Worm (Caenorhabditis elegans) whole organism, L3 larva: ENCODE data around the gene rpt-3.

ENCODE experiments used
- ZK546.5 ChIP-seq: sonication (generic microtip); optimal IDR thresholded peaks from 2 replicates; lab custom pipeline; 2017; ENCODE audit warnings: missing biosample characterization, missing genetic modification characterization
- daf-12 ChIP-seq: fragments of 150-350 bp; optimal IDR thresholded peaks from 2 replicates; lab custom pipeline; 2014; ENCODE audit warnings: missing biosample characterization, missing genetic modification reagents, missing genetic modification characterization
- egl-27 ChIP-seq: sonication (generic microtip); optimal IDR thresholded peaks from 4 replicates; lab custom pipeline; 2017; ENCODE audit warnings: missing biosample characterization, missing genetic modification reagents, missing genetic modification characterization
- elt-1 ChIP-seq: fragments of 150-350 bp; optimal IDR thresholded peaks from 2 replicates; lab custom pipeline; 2014; ENCODE audit warnings: missing biosample characterization, missing genetic modification characterization
- nhr-237 ChIP-seq: fragments of 150-350 bp; optimal IDR thresholded peaks from 2 replicates; lab custom pipeline; 2014; ENCODE audit warnings: missing biosample characterization, missing genetic modification characterization
- nhr-25 ChIP-seq: sonication (generic microtip); optimal IDR thresholded peaks from 2 replicates; lab custom pipeline; 2017; ENCODE audit warnings: missing biosample characterization, missing genetic modification characterization
- pha-4 ChIP-seq: fragments of 150-350 bp; optimal IDR thresholded peaks from 2 replicates; lab custom pipeline; 2014; ENCODE audit warnings: missing biosample characterization, missing genetic modification reagents, missing genetic modification characterization
- unc-39 ChIP-seq: sonication (generic microtip); optimal IDR thresholded peaks from 4 replicates; lab custom pipeline; 2017; ENCODE audit warnings: missing biosample characterization, missing genetic modification characterization

DNA sequence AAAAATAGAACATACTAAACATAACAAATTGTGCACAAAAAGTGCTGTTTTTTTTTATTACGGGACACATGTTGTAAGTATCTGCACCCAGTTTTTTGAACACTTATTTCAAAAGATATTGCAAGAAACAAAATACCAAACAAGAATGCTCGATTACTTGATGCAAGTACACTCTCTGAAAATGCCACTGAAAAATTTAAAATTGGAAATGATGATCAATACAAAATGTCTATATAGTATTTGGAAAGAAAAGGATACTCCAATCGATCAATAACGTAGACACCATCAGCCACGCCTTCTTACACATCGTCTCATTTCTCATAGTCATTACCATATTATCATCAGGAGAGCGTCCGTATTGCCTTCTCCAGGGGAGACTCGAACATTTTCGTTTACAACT lies 8.6 kb downstream of the rpt-3 start, which contains the start of gene sdz-15:
- TF ChIP-seq pha-4 (tag; lab: Kevin White, UChicago) (no peak), egl-27 (tag; lab: Kevin White, UChicago) (no peak), nhr-25 (tag; lab: Kevin White, UChicago) (no peak), daf-12 (tag; lab: Kevin White, UChicago) (no peak), unc-39 (no peak), ZK546.5 (tag; lab: Kevin White, UChicago) (no peak), nhr-237 (tag; lab: Kevin White, UChicago) (no peak), elt-1 (tag; lab: Kevin White, UChicago) (no peak)
